Worm (Caenorhabditis elegans) whole organism, midembryonic: ENCODE data around the gene nape-2.

ENCODE experiments used
- T22C8.4 ChIP-seq: fragments of 200-800 bp; sonication (Bioruptor generic); IDR thresholded peaks from 2 replicates; pipeline ENCODE4 v1.3.6; 2022; ENCODE audit warnings: missing genetic modification characterization, missing compliant biosample characterization
- cog-1 ChIP-seq: sonication (generic microtip); optimal IDR thresholded peaks from 2 replicates; lab custom pipeline; 2016; ENCODE audit warnings: missing genetic modification characterization, missing compliant biosample characterization
- flt-1 ChIP-seq: fragments of 200-800 bp; sonication (Bioruptor generic); IDR thresholded peaks from 2 replicates; pipeline ENCODE4 v1.3.6; 2022; ENCODE audit warnings: missing genetic modification characterization, missing compliant biosample characterization
- klf-2 ChIP-seq: fragments of 200-800 bp; sonication (Bioruptor generic); conservative IDR thresholded peaks from 2 replicates; pipeline ENCODE4 v1.3.6; 2022; ENCODE audit warnings: missing genetic modification reagents, missing genetic modification characterization, missing compliant biosample characterization
- med-1 ChIP-seq: sonication (generic microtip); optimal IDR thresholded peaks from 2 replicates; lab custom pipeline; 2017; ENCODE audit warnings: missing genetic modification characterization, mild to moderate bottlenecking, missing compliant biosample characterization, antibody characterized with exemption, missing genetic modification reagents; ENCODE audit not compliant: insufficient read depth
- ref-1 ChIP-seq: fragments of 200-800 bp; sonication (Bioruptor generic); conservative IDR thresholded peaks from 2 replicates; pipeline ENCODE4 v1.3.6; 2022; ENCODE audit warnings: missing genetic modification reagents, missing genetic modification characterization, missing compliant biosample characterization
- tab-1 ChIP-seq: fragments of 200-800 bp; sonication (Bioruptor generic); IDR thresholded peaks from 2 replicates; pipeline ENCODE4 v1.3.6; 2022; ENCODE audit warnings: missing genetic modification characterization, missing compliant biosample characterization
- ztf-23 ChIP-seq: fragments of 200-800 bp; sonication (Bioruptor generic); IDR thresholded peaks from 2 replicates; pipeline ENCODE4 v1.3.6; 2022; ENCODE audit warnings: missing genetic modification reagents, missing genetic modification characterization, missing compliant biosample characterization
- ztf-29 ChIP-seq: fragments of 200-800 bp; sonication (Bioruptor generic); IDR thresholded peaks from 2 replicates; pipeline ENCODE4 v1.3.6; 2022; ENCODE audit warnings: missing genetic modification reagents, missing genetic modification characterization, missing compliant biosample characterization

ce11 chrIV:3733287-3733686 is 5.4 kb downstream of the nape-2 start:
- TF ChIP-seq flt-1 (GFP tag; lab: Robert Waterston, UW) (no peak), ref-1 (no peak), klf-2 (no peak), med-1 (GFP tag; lab: Kevin White, UChicago) (no peak), T22C8.4 (GFP tag; lab: Robert Waterston, UW) (no peak), ztf-23 (GFP tag; lab: Robert Waterston, UW) (no peak), ztf-29 (no peak), tab-1 (GFP tag; lab: Robert Waterston, UW) (no peak), cog-1 (no peak)
